Worm (Caenorhabditis elegans) whole organism, L4 larva: ENCODE data around the gene tkt-1.

Experiments used
- hif-1 ChIP-seq, 2 experiments: sonication (generic microtip); optimal IDR thresholded peaks; 2 replicates each; lab custom pipeline; 2016 to 2017; ENCODE audit warnings: missing compliant biosample characterization in 2 of 2, missing genetic modification characterization in 2 of 2, missing genetic modification reagents in 2 of 2, missing genotype in 2 of 2, mild to moderate bottlenecking in 1 of 2
- nhr-41 ChIP-seq: fragments of 200-800 bp; sonication (Bioruptor generic); IDR thresholded peaks from 2 replicates; pipeline ENCODE4 v1.3.6; 2022; ENCODE audit warnings: missing genetic modification reagents, missing genetic modification characterization, missing compliant biosample characterization

DNA sequence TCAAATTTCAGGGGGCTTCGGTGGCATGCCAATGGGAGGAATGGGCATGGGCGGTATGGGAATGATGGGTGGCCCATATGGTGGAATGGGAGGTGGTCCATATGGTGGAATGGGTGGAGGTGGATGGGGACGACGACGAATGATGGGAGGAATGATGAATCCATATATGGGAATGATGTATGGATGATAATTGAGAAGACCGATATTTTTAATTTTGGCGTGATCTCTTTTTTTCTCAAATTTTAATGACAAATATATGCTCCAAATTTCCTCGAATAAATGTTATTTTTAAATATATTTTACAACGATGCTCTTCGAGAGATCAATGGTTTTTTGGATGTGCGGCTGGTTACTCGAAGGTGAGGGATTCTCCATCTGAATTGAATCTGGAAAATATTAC is 34.3 kb downstream of the tkt-1 start, which contains the start of gene Y43C5A.4:
- no peak for TF ChIP-seq nhr-41 (GFP tag; lab: Robert Waterston, UW)
- no peak for TF ChIP-seq hif-1 (tag; optimal IDR thresholded peaks at IDR 0.05; lab: Kevin White, UChicago)
